Fruit fly (Drosophila melanogaster): ENCODE measurements around the gene CG31008.

DNA sequence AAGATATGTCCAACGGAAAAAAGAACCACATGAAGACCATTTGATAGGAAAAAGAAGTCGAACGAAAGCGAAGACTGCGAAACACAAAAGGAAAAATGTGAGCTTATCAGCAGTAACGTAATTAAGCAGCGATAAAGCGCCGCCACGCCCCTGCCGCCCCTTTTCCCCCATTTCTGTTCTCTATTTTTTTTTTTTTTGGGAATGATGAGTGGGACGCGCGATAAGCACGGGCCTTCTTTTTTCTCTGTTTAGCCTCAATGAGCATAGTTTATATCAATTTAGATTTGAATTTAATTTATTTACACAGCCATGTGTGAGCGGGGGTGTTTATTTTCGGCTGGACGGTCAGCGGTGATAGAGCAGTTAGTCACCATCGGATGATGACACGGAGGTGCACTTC, 20.3 kb upstream of the CG31008 start:
- TF ChIP-seq woc (GFP tag; optimal IDR thresholded peaks at IDR 0.05), result no peak
- TF ChIP-seq Myc (optimal IDR thresholded peaks at IDR 0.05), result no peak
- TF ChIP-seq N (GFP tag; optimal IDR thresholded peaks at IDR 0.05), result no peak
- TF ChIP-seq Sp1 (GFP tag; optimal IDR thresholded peaks at IDR 0.05), result no peak
- no peak for TF ChIP-seq sv (GFP tag; optimal IDR thresholded peaks at IDR 0.05)
- TF ChIP-seq Mio (GFP tag; optimal IDR thresholded peaks at IDR 0.05), result no peak
- no peak for TF ChIP-seq CG9705 (GFP tag; optimal IDR thresholded peaks at IDR 0.05)
- no peak for TF ChIP-seq Jra (GFP tag; optimal IDR thresholded peaks at IDR 0.05)

Data from whole organism, wandering third instar larva.